Worm (Caenorhabditis elegans): ENCODE data around the gene D2062.13.
"Not testable (repeated sequence)": the region's sequence is repeated elsewhere in the genome, so short reads cannot be mapped to it uniquely, and the experiment has no call there.

Gene D2062.13

ce11 chrII:2638062-2638461 is 25.7 kb downstream of the D2062.13 start, which contains the start of gene F22E5.9:
Gene F22E5.9 (plus strand): TSS chrII:2638388.
- TF ChIP-seq dpl-1 (GFP tag; optimal IDR thresholded peaks at IDR 0.05) (peak; percentile 54), efl-1 (GFP tag; optimal IDR thresholded peaks at IDR 0.05) (peak; percentile 30), mcd-1 (GFP tag; IDR thresholded peaks at IDR 0.05) (peak; percentile 85), lin-54 (GFP tag; optimal IDR thresholded peaks at IDR 0.05) (peak; percentile 50), fkh-3 (tag; optimal IDR thresholded peaks at IDR 0.05) (no peak)

- TF ChIP-seq xnd-1 (tag; optimal IDR thresholded peaks at IDR 0.05); nfya-1 (tag; optimal IDR thresholded peaks at IDR 0.05; ENCODE audit: borderline replicate concordance, insufficient read depth); ama-1 (optimal IDR thresholded peaks at IDR 0.05); ama-1 (GFP tag; optimal IDR thresholded peaks at IDR 0.05): not testable (repeated sequence)
Measured at ce11 chrII:2639401-2640088, 27.2 kb downstream of the D2062.13 start, which contains the start of gene F22E5.8. Gene F22E5.8 (plus strand): TSS chrII:2640038.

ce11 chrII:2640982-2641381 is 28.6 kb downstream of the D2062.13 start, which contains the start of gene F22E5.23:
Gene F22E5.23 (plus strand): TSS chrII:2641282.
- no peak for TF ChIP-seq mes-4 (tag; optimal IDR thresholded peaks at IDR 0.05)
- no peak for TF ChIP-seq aptf-2 (GFP tag; conservative IDR thresholded peaks at IDR 0.05)
- TF ChIP-seq F49E8.2 (tag; optimal IDR thresholded peaks at IDR 0.05; ENCODE audit: insufficient read depth): no peak
- no peak for TF ChIP-seq dpl-1 (GFP tag; optimal IDR thresholded peaks at IDR 0.05)
- no peak for TF ChIP-seq ztf-26 (tag; optimal IDR thresholded peaks at IDR 0.05)
- TF ChIP-seq nhr-27 (tag; optimal IDR thresholded peaks at IDR 0.05): no peak
- no peak for TF ChIP-seq atf-7 (tag; optimal IDR thresholded peaks at IDR 0.05)
- no peak for TF ChIP-seq die-1 (tag; optimal IDR thresholded peaks at IDR 0.05)
- TF ChIP-seq Y56A3A.18 (GFP tag; IDR thresholded peaks at IDR 0.05): no peak
- TF ChIP-seq unc-130 (GFP tag; optimal IDR thresholded peaks at IDR 0.05): no peak
- TF ChIP-seq ceh-91 (GFP tag; IDR thresholded peaks at IDR 0.05): no peak
- no peak for TF ChIP-seq Y95B8A.8 (GFP tag; IDR thresholded peaks at IDR 0.05)
- no peak for TF ChIP-seq mel-28 (tag; optimal IDR thresholded peaks at IDR 0.05; ENCODE audit: borderline replicate concordance)
- TF ChIP-seq aptf-3 (GFP tag; IDR thresholded peaks at IDR 0.05): no peak
- TF ChIP-seq lin-26 (GFP tag; IDR thresholded peaks at IDR 0.05): no peak
- TF ChIP-seq madf-10 (tag; optimal IDR thresholded peaks at IDR 0.05): no peak
- no peak for TF ChIP-seq repo-1 (tag; optimal IDR thresholded peaks at IDR 0.05)

ce11 chrII:2641777-2642176 is 29.4 kb downstream of the D2062.13 start, which contains the start of gene F22E5.7:
Gene F22E5.7 (plus strand): TSS chrII:2642077.
- TF ChIP-seq F52B5.7 (tag; optimal IDR thresholded peaks at IDR 0.05) (no peak), lin-35 (GFP tag; optimal IDR thresholded peaks at IDR 0.05) (no peak), fkh-3 (tag; optimal IDR thresholded peaks at IDR 0.05) (no peak), tbp1 (GFP tag; optimal IDR thresholded peaks at IDR 0.05) (no peak), attf-6 (GFP tag; IDR thresholded peaks at IDR 0.05) (no peak), lin-40 (tag; optimal IDR thresholded peaks at IDR 0.05) (no peak), tbx-9 (tag; optimal IDR thresholded peaks at IDR 0.05; ENCODE audit: borderline replicate concordance) (no peak), ztf-3 (GFP tag; optimal IDR thresholded peaks at IDR 0.05) (no peak), dpl-1 (GFP tag; optimal IDR thresholded peaks at IDR 0.05) (no peak), F33H1.4 (GFP tag; IDR thresholded peaks at IDR 0.05) (no peak), hmg-1.2 (GFP tag; IDR thresholded peaks at IDR 0.05) (no peak)

Measured in whole organism, young adult.